Worm (Caenorhabditis elegans) whole organism, L1 larva: ENCODE results near the gene T10B10.9.

ENCODE experiments used
- ama-1 ChIP-seq: fragments of 150-350 bp; optimal IDR thresholded peaks from 2 replicates; lab custom pipeline; 2014
- blmp-1 ChIP-seq: fragments of 150-350 bp; optimal IDR thresholded peaks from 2 replicates; lab custom pipeline; 2014; ENCODE audit warnings: missing biosample characterization, missing genetic modification characterization
- irx-1 ChIP-seq: sonication (generic microtip); optimal IDR thresholded peaks from 2 replicates; lab custom pipeline; 2016; ENCODE audit warnings: missing genetic modification characterization, missing compliant biosample characterization
- nhr-12 ChIP-seq: sonication (generic microtip); optimal IDR thresholded peaks from 2 replicates; lab custom pipeline; 2017; ENCODE audit warnings: missing biosample characterization, missing genetic modification characterization
- skn-1 ChIP-seq: fragments of 150-350 bp; optimal IDR thresholded peaks from 2 replicates; lab custom pipeline; 2014; ENCODE audit warnings: missing biosample characterization, missing genetic modification characterization
- unc-62 ChIP-seq: fragments of 150-350 bp; optimal IDR thresholded peaks from 2 replicates; lab custom pipeline; 2014; ENCODE audit warnings: missing biosample characterization, missing genetic modification reagents, missing genetic modification characterization
- zag-1 ChIP-seq: fragments of 150-350 bp; optimal IDR thresholded peaks from 2 replicates; lab custom pipeline; 2014; ENCODE audit warnings: missing biosample characterization, missing genetic modification characterization

DNA sequence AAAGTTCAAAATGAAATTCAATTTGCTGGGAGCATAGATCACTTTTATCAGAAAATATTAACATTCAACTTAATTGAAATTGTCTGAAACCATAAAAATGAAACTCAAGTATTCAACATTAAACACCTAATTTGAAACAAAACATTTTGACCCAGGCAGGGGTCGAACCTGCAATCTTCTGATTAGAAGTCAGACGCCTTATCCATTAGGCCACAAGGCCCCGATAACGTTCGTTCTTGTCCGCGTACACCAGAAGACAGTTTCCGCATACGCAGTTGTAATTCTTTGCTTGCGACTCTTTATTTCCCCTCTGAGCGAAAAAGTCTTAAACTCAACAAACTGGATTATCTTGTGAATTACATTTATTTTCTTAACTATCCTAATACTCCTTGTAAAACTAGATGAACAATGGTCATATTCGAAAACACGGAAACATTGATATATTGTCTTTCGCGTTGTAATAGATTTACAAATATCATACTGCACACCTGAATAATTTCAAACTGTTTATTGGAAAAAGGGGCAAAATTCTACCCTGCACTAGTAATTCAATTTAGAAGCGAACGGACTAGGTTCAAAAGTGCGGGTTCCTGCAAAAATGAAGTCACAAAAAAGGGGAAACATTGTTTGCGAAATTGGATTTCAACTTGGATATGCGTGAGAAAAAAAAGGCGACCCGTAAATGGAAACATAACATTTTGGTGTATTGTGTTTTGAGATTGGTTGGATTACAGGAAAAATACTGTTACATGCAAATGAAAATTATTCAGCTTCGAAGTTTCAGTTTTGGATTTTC lies 17.6 kb upstream of the T10B10.9 start:
- TF ChIP-seq zag-1 (tag; lab: Kevin White, UChicago), result no peak
- TF ChIP-seq nhr-12 (tag; lab: Kevin White, UChicago), result no peak
- TF ChIP-seq skn-1, result no peak
- TF ChIP-seq blmp-1 (tag; lab: Kevin White, UChicago), result no peak
- TF ChIP-seq ama-1, result no peak
- no peak for TF ChIP-seq unc-62 (GFP tag; lab: Kevin White, UChicago)
- TF ChIP-seq irx-1, result no peak
